Worm (Caenorhabditis elegans) whole organism, L1 larva: Measurements from ENCODE around the gene usp-14.

ENCODE experiments used
- blmp-1 ChIP-seq: fragments of 150-350 bp; optimal IDR thresholded peaks from 2 replicates; lab custom pipeline; 2014; ENCODE audit warnings: missing biosample characterization, missing genetic modification characterization
- dsc-1 ChIP-seq: sonication (generic microtip); optimal IDR thresholded peaks from 2 replicates; lab custom pipeline; 2016; ENCODE audit warnings: mild to moderate bottlenecking, missing genetic modification characterization, missing compliant biosample characterization
- efl-1 ChIP-seq, 4 experiments: fragments of 150-350 bp; optimal IDR thresholded peaks in 3 of 4; peaks in 1 of 4; 1 replicate in 1 of 4; 2 replicates in 3 of 4; lab custom pipeline; 2014; ENCODE audit warnings: missing biosample characterization in 2 of 4, missing genetic modification characterization in 2 of 4, missing genetic modification reagents in 2 of 4
- efl-3 ChIP-seq: fragments of 200-800 bp; sonication (Bioruptor generic); optimal IDR thresholded peaks from 2 replicates; lab custom pipeline; 2018; ENCODE audit warnings: mild to moderate bottlenecking, missing genetic modification characterization, missing compliant biosample characterization
- fkh-10 ChIP-seq: sonication (generic microtip); optimal IDR thresholded peaks from 2 replicates; lab custom pipeline; 2017; ENCODE audit warnings: missing biosample characterization, missing genetic modification reagents, missing genetic modification characterization
- nhr-12 ChIP-seq: sonication (generic microtip); optimal IDR thresholded peaks from 2 replicates; lab custom pipeline; 2017; ENCODE audit warnings: missing biosample characterization, missing genetic modification characterization
- pag-3 ChIP-seq: sonication (generic microtip); optimal IDR thresholded peaks from 2 replicates; lab custom pipeline; 2017; ENCODE audit warnings: missing genetic modification characterization, mild to moderate bottlenecking, missing compliant biosample characterization, antibody characterized with exemption, borderline replicate concordance; ENCODE audit not compliant: insufficient read depth
- xbp-1 ChIP-seq: sonication (generic microtip); optimal IDR thresholded peaks from 2 replicates; lab custom pipeline; 2016; ENCODE audit warnings: missing genetic modification characterization, missing compliant biosample characterization

usp-14 gene

ce11 chrII:14437922-14438458, 50.5 kb downstream of the usp-14 start, which contains the start of gene K04B12.2 (continued):
- no peak for TF ChIP-seq efl-3
- TF ChIP-seq pag-3 (tag; lab: Kevin White, UChicago), result no peak
- no peak for TF ChIP-seq nhr-12 (tag; lab: Kevin White, UChicago)
- TF ChIP-seq fkh-10, result no peak
- TF ChIP-seq, all 84 proteins: peak for 34

- TF ChIP-seq xbp-1 (no peak), blmp-1 (tag; lab: Kevin White, UChicago) (peak; percentile 58), dsc-1 (tag; lab: Kevin White, UChicago) (peak; percentile 38), efl-1 (optimal IDR thresholded peaks at IDR 0.05; lab: Kevin White, UChicago) (no peak), efl-1 (GFP tag; optimal IDR thresholded peaks at IDR 0.05 in 1 of 2; lab: Kevin White, UChicago) (peak in 1 of 2 experiments; percentile 29)
Observed at ce11 chrII:14437116-14437515, 51.4 kb downstream of the usp-14 start.
